Fruit fly (Drosophila melanogaster): Measurements from ENCODE around the gene CG14238.

Gene CG14238

DNA sequence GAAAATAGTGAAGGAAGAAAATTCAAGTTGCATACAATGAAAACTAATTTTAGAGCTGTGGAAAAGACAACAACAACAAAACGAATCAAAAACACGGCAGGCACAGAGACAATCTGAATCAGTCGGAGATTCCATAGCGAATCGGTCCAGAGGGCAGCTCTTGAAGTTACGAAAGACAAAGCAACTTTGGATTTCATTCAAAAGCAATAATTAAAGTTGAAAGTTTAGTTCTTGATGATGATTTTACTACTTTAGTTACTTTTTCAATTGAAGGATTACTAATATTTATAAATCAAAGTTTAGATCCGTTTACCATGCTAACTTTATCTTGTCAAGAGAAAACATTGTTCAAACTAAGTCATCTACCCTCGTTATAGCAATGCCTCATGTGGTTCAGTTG, 14.7 kb upstream of the CG14238 start (continued):
- peak; percentile 48 for TF ChIP-seq gem (tag; optimal IDR thresholded peaks at IDR 0.05)
- no peak for TF ChIP-seq Deaf1 (tag; optimal IDR thresholded peaks at IDR 0.05)
- no peak for TF ChIP-seq D (optimal IDR thresholded peaks at IDR 0.05)
- no peak for TF ChIP-seq D (GFP tag; optimal IDR thresholded peaks at IDR 0.05)
- TF ChIP-seq CG30403 (GFP tag; optimal IDR thresholded peaks at IDR 0.05): peak; percentile 11
- no peak for TF ChIP-seq CG8089 (GFP tag; optimal IDR thresholded peaks at IDR 0.05)
- TF ChIP-seq CG15073 (GFP tag; optimal IDR thresholded peaks at IDR 0.05): no peak
- no peak for TF ChIP-seq ham (GFP tag; IDR thresholded peaks at IDR 0.05)
- TF ChIP-seq Myb (GFP tag; optimal IDR thresholded peaks at IDR 0.05): no peak
- TF ChIP-seq CG31224 (GFP tag; IDR thresholded peaks at IDR 0.05): no peak
- TF ChIP-seq Sox102F (GFP tag; optimal IDR thresholded peaks at IDR 0.05): peak; percentile 29
- TF ChIP-seq CG11560 (tag; IDR thresholded peaks at IDR 0.05): no peak
- TF ChIP-seq CG2678 (tag; optimal IDR thresholded peaks at IDR 0.05): peak; percentile 44
- no peak for TF ChIP-seq zen2 (GFP tag; IDR thresholded peaks at IDR 0.05; ENCODE audit: partially characterized antibody)
- TF ChIP-seq sens (GFP tag): peak; percentile 79
- TF ChIP-seq CG18262 (tag; optimal IDR thresholded peaks at IDR 0.05): peak; percentile 15
- TF ChIP-seq cad (GFP tag; optimal IDR thresholded peaks at IDR 0.05): no peak
- TF ChIP-seq Awh (GFP tag; IDR thresholded peaks at IDR 0.05): no peak
- TF ChIP-seq Med (GFP tag): peak; percentile 9
- no peak for TF ChIP-seq bbx (GFP tag; IDR thresholded peaks at IDR 0.05; ENCODE audit: partially characterized antibody)
- no peak for TF ChIP-seq tgo (GFP tag; IDR thresholded peaks at IDR 0.05)
- no peak for TF ChIP-seq salm (tag; optimal IDR thresholded peaks at IDR 0.05)
- no peak for TF ChIP-seq CG9609 (GFP tag; optimal IDR thresholded peaks at IDR 0.05)
- TF ChIP-seq Gsc (GFP tag; IDR thresholded peaks at IDR 0.05): no peak
- TF ChIP-seq CG11093 (GFP tag; IDR thresholded peaks at IDR 0.05): no peak
- no peak for TF ChIP-seq CG2199 (GFP tag; IDR thresholded peaks at IDR 0.05)
- no peak for TF ChIP-seq CG8478 (optimal IDR thresholded peaks at IDR 0.05)
- no peak for TF ChIP-seq CG7928 (GFP tag; optimal IDR thresholded peaks at IDR 0.05)
- TF ChIP-seq CG1024 (GFP tag; IDR thresholded peaks at IDR 0.05): no peak
- peak; percentile 1 for TF ChIP-seq fd96Cb (tag; optimal IDR thresholded peaks at IDR 0.05)
- no peak for TF ChIP-seq odd (GFP tag; optimal IDR thresholded peaks at IDR 0.05)
- no peak for TF ChIP-seq BEAF-32 (GFP tag; optimal IDR thresholded peaks at IDR 0.05)
- TF ChIP-seq slp2 (GFP tag; optimal IDR thresholded peaks at IDR 0.05): no peak
- TF ChIP-seq dmrt99B (tag; optimal IDR thresholded peaks at IDR 0.05): peak; percentile 34
- TF ChIP-seq Hsf (GFP tag; optimal IDR thresholded peaks at IDR 0.05): no peak
- no peak for TF ChIP-seq CG7556 (GFP tag; optimal IDR thresholded peaks at IDR 0.05)
- no peak for TF ChIP-seq CG15601 (tag; optimal IDR thresholded peaks at IDR 0.05)
- TF ChIP-seq fd64A (GFP tag; optimal IDR thresholded peaks at IDR 0.05): no peak
- TF ChIP-seq trh (GFP tag; optimal IDR thresholded peaks at IDR 0.05): no peak
- no peak for TF ChIP-seq kah (GFP tag; optimal IDR thresholded peaks at IDR 0.05)
- no peak for TF ChIP-seq bowl (GFP tag; IDR thresholded peaks at IDR 0.05)
- TF ChIP-seq lmd (GFP tag; IDR thresholded peaks at IDR 0.05): 0 out of 2 replicates have a peak, but pooled peaks have one; percentile 19
- no peak for TF ChIP-seq CG30020 (tag; optimal IDR thresholded peaks at IDR 0.05)
- peak; percentile 19 for TF ChIP-seq CG7839 (tag; optimal IDR thresholded peaks at IDR 0.05)
- peak; percentile 25 for TF ChIP-seq CG13424 (tag; optimal IDR thresholded peaks at IDR 0.05)
- no peak for TF ChIP-seq CG33213 (GFP tag; optimal IDR thresholded peaks at IDR 0.05)
- no peak for TF ChIP-seq MBD-R2 (GFP tag; IDR thresholded peaks at IDR 0.05)
- TF ChIP-seq CG1832 (GFP tag; optimal IDR thresholded peaks at IDR 0.05): no peak
- TF ChIP-seq her (GFP tag; optimal IDR thresholded peaks at IDR 0.05): no peak
- TF ChIP-seq al (GFP tag; IDR thresholded peaks at IDR 0.05): no peak
- no peak for TF ChIP-seq CG18619 (GFP tag; optimal IDR thresholded peaks at IDR 0.05)
- peak; percentile 2 for TF ChIP-seq CG2712 (tag; optimal IDR thresholded peaks at IDR 0.05)
- TF ChIP-seq CG12744 (GFP tag; optimal IDR thresholded peaks at IDR 0.05): no peak

Measured in whole organism, embryonic.